Fruit fly (Drosophila melanogaster) whole organism, embryonic: ENCODE results near the gene nbs.

Experiments used
- Ada2b ChIP-seq: fragments of 200-800 bp; sonication (Bioruptor generic); IDR thresholded peaks from 2 replicates; pipeline ENCODE4 v1.3.6; 2022; ENCODE audit warnings: missing biosample characterization, missing genetic modification characterization
- BtbVII ChIP-seq: fragments of 200-800 bp; sonication (Bioruptor generic); optimal IDR thresholded peaks from 3 replicates; lab custom pipeline; 2017; ENCODE audit warnings: missing biosample characterization, mild to moderate bottlenecking, missing genetic modification characterization
- C15 ChIP-seq: fragments of 200-800 bp; sonication (Bioruptor generic); IDR thresholded peaks from 3 replicates; pipeline ENCODE4 v1.3.6; 2022; ENCODE audit warnings: missing biosample characterization, missing genetic modification characterization
- CG10147 ChIP-seq: fragments of 200-800 bp; sonication (Bioruptor generic); optimal IDR thresholded peaks from 2 replicates; lab custom pipeline; 2019; ENCODE audit warnings: missing biosample characterization, mild to moderate bottlenecking, missing genetic modification characterization, moderate library complexity
- CG11247 ChIP-seq: fragments of 200-800 bp; sonication (Bioruptor generic); IDR thresholded peaks from 2 replicates; pipeline ENCODE4 v1.3.6; 2022; ENCODE audit warnings: missing biosample characterization, missing genetic modification characterization
- CG11398 ChIP-seq: fragments of 200-800 bp; sonication (Bioruptor generic); optimal IDR thresholded peaks from 2 replicates; lab custom pipeline; 2016; ENCODE audit warnings: missing biosample characterization, missing genetic modification characterization
- CG13424 ChIP-seq: fragments of 200-800 bp; sonication (Bioruptor generic); optimal IDR thresholded peaks from 2 replicates; lab custom pipeline; 2019; ENCODE audit warnings: missing biosample characterization, mild to moderate bottlenecking, missing genetic modification characterization, moderate library complexity
- CG13894 ChIP-seq: fragments of 200-800 bp; sonication (Bioruptor generic); optimal IDR thresholded peaks from 3 replicates; lab custom pipeline; 2018; ENCODE audit warnings: missing biosample characterization, mild to moderate bottlenecking, missing genetic modification characterization, moderate library complexity
- CG15269 ChIP-seq: fragments of 200-800 bp; sonication (Bioruptor generic); optimal IDR thresholded peaks from 2 replicates; lab custom pipeline; 2018; ENCODE audit warnings: missing biosample characterization, mild to moderate bottlenecking, missing genetic modification characterization, moderate library complexity
- CG15601 ChIP-seq: fragments of 200-800 bp; sonication (Bioruptor generic); optimal IDR thresholded peaks from 3 replicates; lab custom pipeline; 2019; ENCODE audit warnings: missing biosample characterization, mild to moderate bottlenecking, missing genetic modification characterization, moderate library complexity
- CG17328 ChIP-seq: fragments of 200-800 bp; sonication (Bioruptor generic); IDR thresholded peaks from 2 replicates; pipeline ENCODE4 v1.3.6; 2022; ENCODE audit warnings: missing biosample characterization, missing genetic modification characterization
- CG17361 ChIP-seq: fragments of 200-800 bp; sonication (Bioruptor generic); IDR thresholded peaks from 3 replicates; pipeline ENCODE4 v1.3.6; 2022; ENCODE audit warnings: missing biosample characterization, missing genetic modification characterization
- CG18476 ChIP-seq: fragments of 200-800 bp; sonication (Bioruptor generic); optimal IDR thresholded peaks from 2 replicates; lab custom pipeline; 2016; ENCODE audit warnings: missing biosample characterization, mild to moderate bottlenecking, missing genetic modification characterization
- CG2678 ChIP-seq: fragments of 200-800 bp; sonication (Bioruptor generic); optimal IDR thresholded peaks from 3 replicates; lab custom pipeline; 2019; ENCODE audit warnings: missing biosample characterization, mild to moderate bottlenecking, missing genetic modification characterization, moderate library complexity
- CG31365 ChIP-seq: fragments of 200-800 bp; sonication (Bioruptor generic); optimal IDR thresholded peaks from 2 replicates; lab custom pipeline; 2018; ENCODE audit warnings: missing biosample characterization, mild to moderate bottlenecking, missing genetic modification characterization
- CG31388 ChIP-seq: fragments of 200-800 bp; sonication (Bioruptor generic); optimal IDR thresholded peaks from 2 replicates; lab custom pipeline; 2016; ENCODE audit warnings: missing biosample characterization, missing genetic modification characterization
- CG3281 ChIP-seq: fragments of 200-800 bp; sonication (Bioruptor generic); optimal IDR thresholded peaks from 3 replicates; lab custom pipeline; 2017; ENCODE audit warnings: missing biosample characterization, mild to moderate bottlenecking, missing genetic modification characterization
- CG33557 ChIP-seq: fragments of 200-800 bp; sonication (Bioruptor generic); optimal IDR thresholded peaks from 2 replicates; lab custom pipeline; 2019; ENCODE audit warnings: missing biosample characterization, mild to moderate bottlenecking, missing genetic modification characterization, moderate library complexity
- CG42726 ChIP-seq: fragments of 200-800 bp; sonication (Bioruptor generic); IDR thresholded peaks from 2 replicates; pipeline ENCODE4 v1.3.6; 2022; ENCODE audit warnings: missing biosample characterization, missing genetic modification characterization; ENCODE audit not compliant: partially characterized antibody
- CG5180 ChIP-seq: fragments of 200-800 bp; sonication (Bioruptor generic); optimal IDR thresholded peaks from 3 replicates; lab custom pipeline; 2017; ENCODE audit warnings: missing biosample characterization, missing genetic modification characterization, mild to moderate bottlenecking, moderate library complexity, missing genetic modification reagents
- CG8944 ChIP-seq: fragments of 200-800 bp; sonication (Bioruptor generic); optimal IDR thresholded peaks from 3 replicates; lab custom pipeline; 2016; ENCODE audit warnings: missing biosample characterization, missing genetic modification characterization
- CG9215 ChIP-seq: fragments of 200-800 bp; sonication (Bioruptor generic); IDR thresholded peaks from 2 replicates; pipeline ENCODE4 v1.3.6; 2022; ENCODE audit warnings: missing biosample characterization, missing genetic modification characterization
- CkIIα-i1 ChIP-seq: fragments of 200-800 bp; sonication (Bioruptor generic); IDR thresholded peaks from 2 replicates; pipeline ENCODE4 v1.3.6; 2022; ENCODE audit warnings: missing biosample characterization, missing genetic modification characterization
- D ChIP-seq, 2 experiments: fragments of 200-800 bp in 1 of 2; fragments of >200 bp in 1 of 2; sonication (Bioruptor generic) in 1 of 2; optimal IDR thresholded peaks; 2 replicates in 1 of 2; 3 replicates in 1 of 2; lab custom pipeline; 2017; ENCODE audit warnings: mild to moderate bottlenecking in 1 of 2, missing biosample characterization in 1 of 2, missing genetic modification characterization in 1 of 2, missing genetic modification reagents in 1 of 2
- H15 ChIP-seq: fragments of 200-800 bp; sonication (Bioruptor generic); IDR thresholded peaks from 3 replicates; pipeline ENCODE4 v1.3.6; 2022; ENCODE audit warnings: missing biosample characterization, missing genetic modification characterization
- HmgD ChIP-seq: fragments of 200-800 bp; sonication (Bioruptor generic); optimal IDR thresholded peaks from 3 replicates; lab custom pipeline; 2016; ENCODE audit warnings: missing biosample characterization, missing genetic modification characterization
- Hmr ChIP-seq: fragments of 200-800 bp; sonication (Bioruptor generic); optimal IDR thresholded peaks from 3 replicates; lab custom pipeline; 2017; ENCODE audit warnings: mild to moderate bottlenecking, missing biosample characterization, missing genetic modification reagents, missing genetic modification characterization
- Med ChIP-seq: fragments of 200-800 bp; sonication (Bioruptor generic); peaks from one replicate; lab custom pipeline; 2016; ENCODE audit warnings: missing biosample characterization, missing genetic modification characterization, mild to moderate bottlenecking, inconsistent platforms, moderate library complexity
- Myb ChIP-seq: fragments of 200-800 bp; sonication (Bioruptor generic); optimal IDR thresholded peaks from 2 replicates; lab custom pipeline; 2016; ENCODE audit warnings: missing biosample characterization, missing genetic modification characterization
- Nf-YA ChIP-seq: fragments of 200-800 bp; sonication (Bioruptor generic); IDR thresholded peaks from 2 replicates; pipeline ENCODE4 v1.3.6; 2022; ENCODE audit warnings: missing biosample characterization, missing genetic modification characterization
- TFAM ChIP-seq: fragments of 200-800 bp; sonication (Bioruptor generic); optimal IDR thresholded peaks from 2 replicates; lab custom pipeline; 2017; ENCODE audit warnings: missing biosample characterization, missing genetic modification characterization, inconsistent platforms
- Vsx1 ChIP-seq: fragments of 200-800 bp; sonication (Bioruptor generic); optimal IDR thresholded peaks from 2 replicates; lab custom pipeline; 2017; ENCODE audit warnings: missing biosample characterization, mild to moderate bottlenecking, missing genetic modification characterization, missing genetic modification reagents
- bsh ChIP-seq, 2 experiments: fragments of 200-800 bp; sonication (Bioruptor generic); optimal IDR thresholded peaks; 2 replicates each; lab custom pipeline; 2017 to 2018; ENCODE audit warnings: mild to moderate bottlenecking in 2 of 2, missing biosample characterization in 2 of 2, missing genetic modification characterization in 2 of 2, moderate library complexity in 1 of 2
- btn ChIP-seq: fragments of 200-800 bp; sonication (Bioruptor generic); optimal IDR thresholded peaks from 2 replicates; lab custom pipeline; 2016; ENCODE audit warnings: missing biosample characterization, missing genetic modification characterization
- cato ChIP-seq: fragments of 200-800 bp; sonication (Bioruptor generic); optimal IDR thresholded peaks from 2 replicates; lab custom pipeline; 2016; ENCODE audit warnings: missing biosample characterization, missing genetic modification characterization, borderline replicate concordance
- caup ChIP-seq: fragments of 200-800 bp; sonication (Bioruptor generic); optimal IDR thresholded peaks from 3 replicates; lab custom pipeline; 2017; ENCODE audit warnings: missing biosample characterization, mild to moderate bottlenecking, missing genetic modification characterization, moderate library complexity; ENCODE audit not compliant: severe bottlenecking
- crol ChIP-seq: fragments of 200-800 bp; sonication (Bioruptor generic); IDR thresholded peaks from 2 replicates; pipeline ENCODE4 v1.3.6; 2022; ENCODE audit warnings: missing biosample characterization, missing genetic modification characterization
- cwo ChIP-seq: fragments of 200-800 bp; sonication (Bioruptor generic); optimal IDR thresholded peaks from 3 replicates; lab custom pipeline; 2017; ENCODE audit warnings: missing biosample characterization, missing genetic modification characterization, mild to moderate bottlenecking, moderate library complexity, missing genetic modification reagents
- emc ChIP-seq: fragments of 200-800 bp; sonication (Bioruptor generic); optimal IDR thresholded peaks from 2 replicates; lab custom pipeline; 2016; ENCODE audit warnings: missing biosample characterization, missing genetic modification characterization
- gcm ChIP-seq: fragments of 200-800 bp; sonication (Bioruptor generic); optimal IDR thresholded peaks from 2 replicates; lab custom pipeline; 2019; ENCODE audit warnings: missing biosample characterization, mild to moderate bottlenecking, missing genetic modification characterization, moderate library complexity
- grau ChIP-seq: fragments of 200-800 bp; optimal IDR thresholded peaks from 3 replicates; lab custom pipeline; 2019; ENCODE audit warnings: missing biosample characterization, mild to moderate bottlenecking, missing genetic modification characterization, moderate library complexity
- lilli ChIP-seq: fragments of 200-800 bp; sonication (Bioruptor generic); optimal IDR thresholded peaks from 3 replicates; lab custom pipeline; 2016; ENCODE audit warnings: missing biosample characterization, missing genetic modification characterization
- pho ChIP-seq: fragments of 200-800 bp; sonication (Bioruptor generic); optimal IDR thresholded peaks from 2 replicates; lab custom pipeline; 2016; ENCODE audit warnings: missing biosample characterization, missing genetic modification characterization
- scrt ChIP-seq: fragments of 200-800 bp; sonication (Bioruptor generic); optimal IDR thresholded peaks from 2 replicates; lab custom pipeline; 2018; ENCODE audit warnings: missing biosample characterization, mild to moderate bottlenecking, missing genetic modification characterization, moderate library complexity
- shn ChIP-seq: fragments of 200-800 bp; sonication (Bioruptor generic); optimal IDR thresholded peaks from 3 replicates; lab custom pipeline; 2016; ENCODE audit warnings: missing biosample characterization, missing genetic modification characterization
- tap ChIP-seq: fragments of 200-800 bp; optimal IDR thresholded peaks from 3 replicates; lab custom pipeline; 2019; ENCODE audit warnings: missing biosample characterization, mild to moderate bottlenecking, missing genetic modification characterization, moderate library complexity
- zen ChIP-seq: fragments of 200-800 bp; sonication (Bioruptor generic); optimal IDR thresholded peaks from 3 replicates; lab custom pipeline; 2018; ENCODE audit warnings: missing biosample characterization, mild to moderate bottlenecking, missing genetic modification characterization, moderate library complexity
- zen2 ChIP-seq: fragments of 200-800 bp; sonication (Bioruptor generic); IDR thresholded peaks from 3 replicates; pipeline ENCODE4 v1.3.6; 2022; ENCODE audit warnings: missing biosample characterization, missing genetic modification characterization; ENCODE audit not compliant: partially characterized antibody

Gene nbs

DNA sequence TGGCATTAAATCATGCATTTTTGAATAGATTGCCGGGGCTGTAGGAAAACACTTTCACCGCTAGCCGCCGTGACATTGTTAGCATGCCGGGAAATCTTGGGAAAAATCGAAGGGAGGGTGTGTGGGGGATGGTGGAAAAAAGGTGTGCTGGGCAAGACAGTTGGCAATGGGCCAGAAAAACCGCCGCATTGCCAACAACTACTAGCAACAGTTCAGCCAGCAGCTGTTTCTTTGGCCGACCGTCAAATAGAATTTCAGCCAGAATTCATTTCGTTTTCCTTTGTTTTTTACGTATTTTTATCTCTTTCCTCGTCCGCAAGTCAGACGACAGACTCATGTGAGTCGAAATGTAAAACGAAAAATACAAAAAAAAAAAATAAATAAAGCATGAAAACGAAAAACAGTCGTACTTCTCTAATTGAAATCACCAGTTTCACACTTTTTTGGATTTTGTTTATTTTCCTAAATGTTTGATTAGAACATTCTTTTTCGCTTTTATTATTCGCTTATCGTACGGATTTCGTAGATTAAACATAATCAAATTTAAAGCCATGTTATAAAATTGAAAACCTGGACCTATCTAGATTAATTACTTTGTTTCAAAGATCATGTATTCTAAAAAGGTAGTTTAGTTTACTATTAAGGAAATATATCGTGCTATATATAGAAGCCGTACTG is 32.1 kb downstream of the nbs start (continued):
- TF ChIP-seq zen2 (GFP tag; lab: Robert Waterston, UW) (no peak), CG42726 (GFP tag; lab: Robert Waterston, UW) (no peak), CG11398 (GFP tag; lab: Kevin White, UChicago) (no peak), CG9215 (GFP tag; lab: Robert Waterston, UW) (no peak), emc (GFP tag; lab: Kevin White, UChicago) (no peak), pho (peak; percentile 75), TFAM (no peak), CG13424 (tag; lab: Kevin White, UChicago) (peak; percentile 53), gcm (GFP tag; lab: Kevin White, UChicago) (no peak), Myb (GFP tag; lab: Kevin White, UChicago) (peak; percentile 24), H15 (GFP tag; lab: Robert Waterston, UW) (no peak), Med (GFP tag; lab: Kevin White, UChicago) (peak; percentile 73), btn (GFP tag; lab: Kevin White, UChicago) (no peak), CG31388 (GFP tag; lab: Kevin White, UChicago) (no peak), zen (tag; lab: Kevin White, UChicago) (no peak), CG31365 (tag; lab: Kevin White, UChicago) (no peak), Ada2b (0 out of 2 replicates have a peak, but pooled peaks have one; percentile 26), tap (peak; percentile 18), cato (GFP tag; lab: Kevin White, UChicago) (no peak), shn (GFP tag; lab: Kevin White, UChicago) (no peak), CG17328 (GFP tag; lab: Robert Waterston, UW) (no peak), CkIIα-i1 (GFP tag; lab: Robert Waterston, UW) (no peak), CG5180 (GFP tag; lab: Kevin White, UChicago) (no peak), CG2678 (tag; lab: Kevin White, UChicago) (peak; percentile 81), HmgD (GFP tag; lab: Kevin White, UChicago) (no peak), lilli (GFP tag; lab: Kevin White, UChicago) (peak; percentile 40), CG8944 (GFP tag; lab: Kevin White, UChicago) (no peak), CG15269 (peak; percentile 76), C15 (no peak), CG13894 (no peak), CG18476 (no peak), CG11247 (no peak), cwo (no peak), scrt (GFP tag; lab: Kevin White, UChicago) (peak; percentile 56), CG3281 (peak; percentile 70), CG15601 (no peak), Vsx1 (no peak), BtbVII (GFP tag; lab: Kevin White, UChicago) (peak; percentile 18), Hmr (GFP tag; lab: Kevin White, UChicago) (peak; percentile 51), crol (GFP tag; lab: Robert Waterston, UW) (peak; percentile 65), bsh (GFP tag; optimal IDR thresholded peaks at IDR 0.05; lab: Kevin White, UChicago) (no peak), CG10147 (peak; percentile 38), CG33557 (GFP tag; lab: Kevin White, UChicago) (no peak), CG17361 (GFP tag; lab: Robert Waterston, UW) (no peak), grau (tag; lab: Kevin White, UChicago) (peak; percentile 91), caup (peak; percentile 25), Nf-YA (GFP tag; lab: Robert Waterston, UW) (no peak), D (optimal IDR thresholded peaks at IDR 0.05; lab: Kevin White, UChicago) (no peak), D (GFP tag; optimal IDR thresholded peaks at IDR 0.05; lab: Kevin White, UChicago) (no peak)
